Fruit fly (Drosophila melanogaster): ENCODE results near the gene lost.

The lost gene

DNA sequence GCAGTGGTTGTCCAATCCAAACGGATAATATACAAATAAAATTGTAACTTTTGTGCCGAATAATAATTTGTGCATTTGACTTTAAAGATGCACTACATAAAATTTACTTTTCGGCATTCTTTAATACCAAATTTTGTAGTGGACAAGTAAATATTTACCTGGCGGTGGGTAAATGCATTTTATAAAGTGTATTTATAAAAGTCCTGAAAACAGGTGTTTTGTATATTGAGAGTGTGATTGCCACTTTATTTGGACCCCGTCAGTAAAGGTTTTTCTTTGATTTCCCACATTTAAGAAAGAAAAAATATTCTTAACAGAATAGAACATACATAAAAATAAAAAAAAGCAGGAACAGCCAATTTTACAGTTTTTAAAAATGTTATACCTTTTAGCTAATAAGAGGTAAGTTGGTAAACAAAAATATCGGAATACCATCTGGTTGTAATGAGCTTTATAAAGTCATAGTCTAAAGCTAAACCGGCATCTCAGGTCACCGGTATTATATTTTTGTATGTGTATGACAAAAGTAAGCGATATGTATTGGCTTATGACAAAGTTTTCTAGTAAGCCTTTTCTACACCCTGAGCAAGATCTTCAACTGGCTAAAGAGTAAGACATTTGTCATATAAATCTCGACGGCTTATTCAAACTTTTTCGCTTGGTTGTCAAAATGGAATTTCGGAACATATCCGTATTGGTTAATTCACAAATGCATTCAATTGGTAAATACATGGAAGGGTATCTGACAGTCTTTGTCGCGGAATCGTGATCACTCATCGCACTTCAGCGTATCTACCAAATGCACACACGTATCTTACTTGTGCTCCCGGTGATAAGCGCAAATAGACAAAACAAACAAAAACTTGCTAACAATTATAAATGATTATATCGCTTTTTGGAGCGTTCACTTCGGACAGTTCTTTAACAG lies 8.0 kb upstream of the lost start (continued):
- peak; percentile 14 for TF ChIP-seq CG30020 (tag; optimal IDR thresholded peaks at IDR 0.05)
- peak; percentile 68 for TF ChIP-seq CG13894 (tag; optimal IDR thresholded peaks at IDR 0.05)
- peak; percentile 69 for TF ChIP-seq trh (GFP tag; optimal IDR thresholded peaks at IDR 0.05)
- no peak for TF ChIP-seq jing (GFP tag; optimal IDR thresholded peaks at IDR 0.05)
- TF ChIP-seq vvl (GFP tag; IDR thresholded peaks at IDR 0.05) = peak; percentile 95
- no peak for TF ChIP-seq Gsc (GFP tag; IDR thresholded peaks at IDR 0.05)
- TF ChIP-seq Dll (GFP tag; IDR thresholded peaks at IDR 0.05; ENCODE audit: partially characterized antibody) = no peak
- TF ChIP-seq PHDP (tag; optimal IDR thresholded peaks at IDR 0.05) = peak; percentile 90
- TF ChIP-seq crp (GFP tag; optimal IDR thresholded peaks at IDR 0.05) = peak in 1 of 2 experiments; percentile 49
- peak; percentile 69 for TF ChIP-seq rib (GFP tag; IDR thresholded peaks at IDR 0.05)
- TF ChIP-seq repo (GFP tag; optimal IDR thresholded peaks at IDR 0.05) = peak; percentile 85
- TF ChIP-seq corto (GFP tag; optimal IDR thresholded peaks at IDR 0.05) = peak; percentile 83
- peak; percentile 87 for TF ChIP-seq CG3281 (GFP tag; optimal IDR thresholded peaks at IDR 0.05)
- peak; percentile 78 for TF ChIP-seq CG16863 (GFP tag; optimal IDR thresholded peaks at IDR 0.05)
- peak; percentile 28; the same call in 1 of the 2 replicates for TF ChIP-seq CG16779 (GFP tag; IDR thresholded peaks at IDR 0.05)
- TF ChIP-seq lov (optimal IDR thresholded peaks at IDR 0.05) = no peak
- peak; percentile 88; the same call in 2 of the 3 replicates for TF ChIP-seq lov (GFP tag; IDR thresholded peaks at IDR 0.05)
- peak; percentile 90 for TF ChIP-seq mirr (GFP tag; optimal IDR thresholded peaks at IDR 0.05)
- TF ChIP-seq Xbp1 (GFP tag; optimal IDR thresholded peaks at IDR 0.05) = peak; percentile 87
- TF ChIP-seq btn (GFP tag; optimal IDR thresholded peaks at IDR 0.05) = peak; percentile 82
- peak; percentile 66 for TF ChIP-seq tup (GFP tag; optimal IDR thresholded peaks at IDR 0.05)
- TF ChIP-seq grau (tag; optimal IDR thresholded peaks at IDR 0.05) = peak; percentile 90
- TF ChIP-seq sisA (GFP tag; IDR thresholded peaks at IDR 0.05) = peak; percentile 87
- peak; percentile 65 for TF ChIP-seq Sry-δ (GFP tag; optimal IDR thresholded peaks at IDR 0.05)
- TF ChIP-seq CG42726 (GFP tag; IDR thresholded peaks at IDR 0.05; ENCODE audit: partially characterized antibody) = no peak
- peak; percentile 90 for TF ChIP-seq org-1 (GFP tag; optimal IDR thresholded peaks at IDR 0.05)
- no peak for TF ChIP-seq ftz-f1 (GFP tag; optimal IDR thresholded peaks at IDR 0.05)
- no peak for TF ChIP-seq Dp (GFP tag; optimal IDR thresholded peaks at IDR 0.05)
- TF ChIP-seq CG30403 (GFP tag; optimal IDR thresholded peaks at IDR 0.05) = peak; percentile 84

DNA sequence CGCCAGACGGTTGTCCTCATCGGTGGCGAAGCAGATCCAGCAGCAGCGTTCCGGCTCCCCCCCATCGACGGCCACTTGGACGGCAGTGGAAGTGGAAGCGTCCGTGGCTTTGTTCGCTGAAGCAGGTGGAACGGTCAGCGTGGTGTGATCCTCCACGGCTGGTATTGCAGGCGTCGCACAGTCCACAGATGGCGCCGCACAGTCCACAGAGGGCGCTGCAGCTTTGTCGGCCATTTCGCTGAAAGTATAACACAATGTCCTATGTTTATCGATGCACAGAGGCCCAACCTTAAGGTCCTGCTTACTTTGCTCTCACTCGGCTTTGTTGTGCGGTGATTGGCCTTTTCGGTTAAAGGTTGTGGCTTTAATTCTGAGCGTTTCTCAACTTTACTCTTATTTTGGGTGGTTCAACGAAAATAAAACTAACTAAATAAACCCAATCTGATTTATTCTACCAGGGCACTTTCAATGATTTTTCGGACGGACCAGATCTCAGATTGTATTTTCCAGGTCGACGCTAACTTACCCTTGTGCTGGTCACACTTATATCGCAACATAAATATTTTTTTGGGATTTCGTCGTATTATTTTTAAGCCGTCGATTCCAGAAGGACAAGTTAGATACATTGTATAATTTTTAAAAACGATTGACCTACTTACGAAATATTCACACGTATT lies 5.3 kb upstream of the lost start, which contains the start of gene CG9855:
CG9855 (minus strand) TSS at position 473 of the 677 bp plus-strand sequence.
- TF ChIP-seq Rx (GFP tag; IDR thresholded peaks at IDR 0.05) = no peak
- TF ChIP-seq Sry-β (GFP tag; optimal IDR thresholded peaks at IDR 0.05) = no peak
- no peak for TF ChIP-seq slp2 (GFP tag; optimal IDR thresholded peaks at IDR 0.05)
- TF ChIP-seq CG14710 (tag; optimal IDR thresholded peaks at IDR 0.05) = peak; percentile 43
- TF ChIP-seq CG10959 (GFP tag; IDR thresholded peaks at IDR 0.05) = no peak
- TF ChIP-seq lab (GFP tag; optimal IDR thresholded peaks at IDR 0.05) = no peak
- no peak for TF ChIP-seq Optix (GFP tag; IDR thresholded peaks at IDR 0.05)
- no peak for TF ChIP-seq dmrt11E (tag; optimal IDR thresholded peaks at IDR 0.05)
- TF ChIP-seq grau (tag; optimal IDR thresholded peaks at IDR 0.05) = no peak
- TF ChIP-seq D19A (tag; optimal IDR thresholded peaks at IDR 0.05) = no peak
- peak; percentile 59 for TF ChIP-seq BEAF-32 (GFP tag; optimal IDR thresholded peaks at IDR 0.05)
- TF ChIP-seq crp (GFP tag; optimal IDR thresholded peaks at IDR 0.05) = no peak
- TF ChIP-seq ind (GFP tag; optimal IDR thresholded peaks at IDR 0.05) = no peak
- TF ChIP-seq Nf-YA (GFP tag; IDR thresholded peaks at IDR 0.05) = no peak
- no peak for TF ChIP-seq lola (GFP tag; optimal IDR thresholded peaks at IDR 0.05)
- no peak for TF ChIP-seq esg (GFP tag; conservative IDR thresholded peaks at IDR 0.05)
- TF ChIP-seq Hr51 (GFP tag; optimal IDR thresholded peaks at IDR 0.05) = no peak
- TF ChIP-seq CG9817 (tag; optimal IDR thresholded peaks at IDR 0.05) = no peak
- no peak; the same call in 1 of the 2 replicates for TF ChIP-seq Scr (GFP tag; IDR thresholded peaks at IDR 0.05; ENCODE audit: partially characterized antibody)
- no peak for TF ChIP-seq psq (GFP tag; optimal IDR thresholded peaks at IDR 0.05)

Data from whole organism, embryonic.